Worm (Caenorhabditis elegans) whole organism, L1 larva: ENCODE data around the gene aptf-4.

Experiments
- C16A3.4 ChIP-seq: fragments of 150-350 bp; optimal IDR thresholded peaks from 2 replicates; lab custom pipeline; 2014; ENCODE audit warnings: missing biosample characterization, missing genetic modification characterization
- F16B12.6 ChIP-seq: fragments of 150-350 bp; optimal IDR thresholded peaks from 2 replicates; lab custom pipeline; 2014; ENCODE audit warnings: missing biosample characterization, missing genetic modification characterization
- Y116A8C.19 ChIP-seq: sonication (generic microtip); optimal IDR thresholded peaks from 2 replicates; lab custom pipeline; 2016; ENCODE audit warnings: missing compliant biosample characterization, missing genetic modification characterization, borderline replicate concordance
- alr-1 ChIP-seq: fragments of 200-800 bp; sonication (Bioruptor generic); optimal IDR thresholded peaks from 2 replicates; lab custom pipeline; 2018; ENCODE audit warnings: borderline replicate concordance, mild to moderate bottlenecking, missing genetic modification characterization, missing compliant biosample characterization
- aly-2 ChIP-seq: fragments of 150-350 bp; optimal IDR thresholded peaks from 2 replicates; lab custom pipeline; 2014; ENCODE audit warnings: missing biosample characterization, missing genetic modification characterization
- ama-1 ChIP-seq: fragments of 150-350 bp; optimal IDR thresholded peaks from 2 replicates; lab custom pipeline; 2014
- blmp-1 ChIP-seq: fragments of 150-350 bp; optimal IDR thresholded peaks from 2 replicates; lab custom pipeline; 2014; ENCODE audit warnings: missing biosample characterization, missing genetic modification characterization
- ceh-82 ChIP-seq, 3 experiments: fragments of 150-350 bp in 1 of 3; sonication (generic microtip) in 2 of 3; optimal IDR thresholded peaks; 2 replicates each; lab custom pipeline; 2014 to 2017; ENCODE audit warnings: missing biosample characterization in 3 of 3, missing genetic modification characterization in 3 of 3
- dpl-1 ChIP-seq, 3 experiments: fragments of 150-350 bp in 2 of 3; sonication (generic microtip) in 1 of 3; optimal IDR thresholded peaks; 2 replicates each; lab custom pipeline; 2014 to 2017; ENCODE audit warnings: missing biosample characterization in 3 of 3, missing genetic modification characterization in 3 of 3, missing genetic modification reagents in 3 of 3
- dsc-1 ChIP-seq: sonication (generic microtip); optimal IDR thresholded peaks from 2 replicates; lab custom pipeline; 2016; ENCODE audit warnings: mild to moderate bottlenecking, missing genetic modification characterization, missing compliant biosample characterization
- efl-1 ChIP-seq, 4 experiments: fragments of 150-350 bp; optimal IDR thresholded peaks in 3 of 4; peaks in 1 of 4; 1 replicate in 1 of 4; 2 replicates in 3 of 4; lab custom pipeline; 2014; ENCODE audit warnings: missing biosample characterization in 2 of 4, missing genetic modification characterization in 2 of 4, missing genetic modification reagents in 2 of 4
- egl-27 ChIP-seq, 2 experiments: fragments of 150-350 bp in 1 of 2; sonication (generic microtip); optimal IDR thresholded peaks; 3 replicates each; lab custom pipeline; 2017 to 2018; ENCODE audit warnings: missing biosample characterization in 2 of 2, missing genetic modification characterization in 2 of 2, missing genetic modification reagents in 2 of 2
- elt-2 ChIP-seq: sonication (generic microtip); optimal IDR thresholded peaks from 2 replicates; lab custom pipeline; 2016; ENCODE audit warnings: missing genetic modification characterization, mild to moderate bottlenecking, inconsistent platforms, missing compliant biosample characterization, missing genetic modification reagents
- elt-3 ChIP-seq, 6 experiments: fragments of 150-350 bp in 1 of 6; sonication (generic microtip); optimal IDR thresholded peaks; 2 replicates each; lab custom pipeline; 2017 to 2018; ENCODE audit warnings: missing biosample characterization in 6 of 6, missing genetic modification characterization in 6 of 6, inconsistent platforms in 1 of 6
- ets-5 ChIP-seq: fragments of 200-800 bp; sonication (Bioruptor generic); IDR thresholded peaks from 2 replicates; pipeline ENCODE4 v1.3.6; 2022; ENCODE audit warnings: missing genetic modification characterization, missing compliant biosample characterization
- fkh-10 ChIP-seq: sonication (generic microtip); optimal IDR thresholded peaks from 2 replicates; lab custom pipeline; 2017; ENCODE audit warnings: missing biosample characterization, missing genetic modification reagents, missing genetic modification characterization
- fkh-4 ChIP-seq: sonication (generic microtip); optimal IDR thresholded peaks from 2 replicates; lab custom pipeline; 2016; ENCODE audit warnings: missing compliant biosample characterization, missing genetic modification characterization, borderline replicate concordance
- fos-1 ChIP-seq: fragments of 150-350 bp; optimal IDR thresholded peaks from 2 replicates; lab custom pipeline; 2014; ENCODE audit warnings: missing biosample characterization, missing genetic modification characterization
- hlh-4 ChIP-seq: sonication (generic microtip); optimal IDR thresholded peaks from 2 replicates; lab custom pipeline; 2016; ENCODE audit warnings: mild to moderate bottlenecking, missing genetic modification characterization, missing compliant biosample characterization
- hpl-2 ChIP-seq: fragments of 150-350 bp; optimal IDR thresholded peaks from 2 replicates; lab custom pipeline; 2014; ENCODE audit warnings: missing biosample characterization, missing genetic modification reagents, missing genetic modification characterization
- isw-1 ChIP-seq: fragments of 200-800 bp; sonication (Bioruptor generic); IDR thresholded peaks from 2 replicates; pipeline ENCODE4 v1.3.6; 2022; ENCODE audit warnings: missing genetic modification characterization, missing compliant biosample characterization
- lin-13 ChIP-seq: fragments of 150-350 bp; optimal IDR thresholded peaks from 2 replicates; lab custom pipeline; 2014; ENCODE audit warnings: missing biosample characterization, missing genetic modification reagents, missing genetic modification characterization
- lin-14 ChIP-seq: fragments of 200-800 bp; sonication (Bioruptor generic); optimal IDR thresholded peaks from 2 replicates; lab custom pipeline; 2018; ENCODE audit warnings: mild to moderate bottlenecking, missing genetic modification characterization, moderate library complexity, missing compliant biosample characterization
- lin-15B ChIP-seq: fragments of 150-350 bp; sonication (generic microtip); optimal IDR thresholded peaks from 3 replicates; lab custom pipeline; 2014; ENCODE audit warnings: missing biosample characterization, missing genetic modification characterization
- lin-35 ChIP-seq, 2 experiments: fragments of 150-350 bp; optimal IDR thresholded peaks; 2 replicates each; lab custom pipeline; 2014; ENCODE audit warnings: missing biosample characterization in 2 of 2, missing genetic modification characterization in 2 of 2, missing genetic modification reagents in 2 of 2
- lsy-2 ChIP-seq, 2 experiments: fragments of 150-350 bp; optimal IDR thresholded peaks; 2 replicates each; lab custom pipeline; 2014; ENCODE audit warnings: missing biosample characterization in 2 of 2, missing genetic modification characterization in 2 of 2
- mab-9 ChIP-seq: fragments of 200-800 bp; sonication (Bioruptor generic); IDR thresholded peaks from 2 replicates; pipeline ENCODE4 v1.3.6; 2022; ENCODE audit warnings: missing genetic modification reagents, missing genetic modification characterization, missing compliant biosample characterization
- mef-2 ChIP-seq: fragments of 150-350 bp; optimal IDR thresholded peaks from 2 replicates; lab custom pipeline; 2014; ENCODE audit warnings: missing biosample characterization, missing genetic modification characterization
- mep-1 ChIP-seq: fragments of 150-350 bp; optimal IDR thresholded peaks from 2 replicates; lab custom pipeline; 2014; ENCODE audit warnings: missing biosample characterization, missing genetic modification characterization
- nhr-11 ChIP-seq: fragments of 150-350 bp; optimal IDR thresholded peaks from 2 replicates; lab custom pipeline; 2014; ENCODE audit warnings: missing biosample characterization, missing genetic modification characterization
- nhr-12 ChIP-seq: sonication (generic microtip); optimal IDR thresholded peaks from 2 replicates; lab custom pipeline; 2017; ENCODE audit warnings: missing biosample characterization, missing genetic modification characterization
- nhr-71 ChIP-seq: sonication (generic microtip); optimal IDR thresholded peaks from 2 replicates; lab custom pipeline; 2016; ENCODE audit warnings: mild to moderate bottlenecking, missing genetic modification characterization, moderate library complexity, missing compliant biosample characterization
- nhr-77 ChIP-seq: fragments of 150-350 bp; optimal IDR thresholded peaks from 2 replicates; lab custom pipeline; 2014; ENCODE audit warnings: missing biosample characterization, missing genetic modification characterization
- nhr-85 ChIP-seq: sonication (generic microtip); peaks from one replicate; lab custom pipeline; 2016; ENCODE audit warnings: missing genetic modification characterization, inconsistent platforms, missing compliant biosample characterization
- nhr-90 ChIP-seq: sonication (generic microtip); optimal IDR thresholded peaks from 2 replicates; lab custom pipeline; 2016; ENCODE audit warnings: mild to moderate bottlenecking, missing genetic modification characterization, missing compliant biosample characterization; ENCODE audit not compliant: poor library complexity
- skn-1 ChIP-seq: fragments of 150-350 bp; optimal IDR thresholded peaks from 2 replicates; lab custom pipeline; 2014; ENCODE audit warnings: missing biosample characterization, missing genetic modification characterization
- snpc-4 ChIP-seq: fragments of 150-350 bp; optimal IDR thresholded peaks from 2 replicates; lab custom pipeline; 2014; ENCODE audit warnings: missing biosample characterization, missing genetic modification characterization
- snu-23 ChIP-seq: sonication (generic microtip); optimal IDR thresholded peaks from 2 replicates; lab custom pipeline; 2016; ENCODE audit warnings: missing genetic modification characterization, missing compliant biosample characterization
- sox-4 ChIP-seq: sonication (generic microtip); optimal IDR thresholded peaks from 2 replicates; lab custom pipeline; 2016; ENCODE audit warnings: missing genetic modification characterization, missing compliant biosample characterization
- sup-37 ChIP-seq: fragments of 200-800 bp; sonication (Bioruptor generic); optimal IDR thresholded peaks from 2 replicates; lab custom pipeline; 2018; ENCODE audit warnings: mild to moderate bottlenecking, missing genetic modification characterization, missing compliant biosample characterization
- tbx-2 ChIP-seq: sonication (generic microtip); optimal IDR thresholded peaks from 2 replicates; lab custom pipeline; 2016; ENCODE audit warnings: missing genetic modification characterization, missing compliant biosample characterization
- tlp-1 ChIP-seq: fragments of 150-350 bp; optimal IDR thresholded peaks from 2 replicates; lab custom pipeline; 2014; ENCODE audit warnings: missing biosample characterization, missing genetic modification characterization
- unc-130 ChIP-seq: fragments of 150-350 bp; optimal IDR thresholded peaks from 2 replicates; lab custom pipeline; 2017; ENCODE audit warnings: missing biosample characterization, missing genetic modification characterization, inconsistent platforms
- unc-30 ChIP-seq: sonication (generic microtip); optimal IDR thresholded peaks from 2 replicates; lab custom pipeline; 2017; ENCODE audit warnings: missing biosample characterization, missing genetic modification characterization
- unc-86 ChIP-seq: sonication (generic microtip); optimal IDR thresholded peaks from 2 replicates; lab custom pipeline; 2016; ENCODE audit warnings: missing genetic modification characterization, missing compliant biosample characterization
- xbp-1 ChIP-seq: sonication (generic microtip); optimal IDR thresholded peaks from 2 replicates; lab custom pipeline; 2016; ENCODE audit warnings: missing genetic modification characterization, missing compliant biosample characterization
- zag-1 ChIP-seq: fragments of 150-350 bp; optimal IDR thresholded peaks from 2 replicates; lab custom pipeline; 2014; ENCODE audit warnings: missing biosample characterization, missing genetic modification characterization
- ztf-4 ChIP-seq: fragments of 150-350 bp; optimal IDR thresholded peaks from 2 replicates; lab custom pipeline; 2014; ENCODE audit warnings: missing biosample characterization, missing genetic modification characterization

aptf-4 gene

DNA sequence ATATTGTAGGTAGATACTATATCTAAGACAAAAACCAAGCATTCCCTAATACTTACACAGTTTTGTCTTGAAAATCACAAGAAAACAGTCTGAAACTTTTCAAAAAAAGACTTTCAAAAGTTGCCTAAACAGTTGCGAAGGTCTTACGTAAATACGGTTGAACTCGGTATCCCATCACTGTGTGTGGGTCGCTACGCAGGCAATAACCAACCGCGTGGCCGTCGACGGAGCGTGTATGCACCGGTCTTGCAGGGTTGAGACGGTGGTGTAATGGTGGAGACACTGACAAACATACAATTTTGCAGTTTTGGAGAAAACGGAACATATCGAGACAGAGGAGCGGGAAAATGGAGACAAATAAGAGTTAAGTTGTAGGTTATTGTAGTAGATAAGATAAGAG, 29.6 kb upstream of the aptf-4 start, which contains the start of gene iff-2 (continued):
- TF ChIP-seq unc-130 (tag; lab: Kevin White, UChicago) (peak; percentile 99), isw-1 (GFP tag; lab: Robert Waterston, UW) (peak; percentile 99), efl-1 (optimal IDR thresholded peaks at IDR 0.05; lab: Kevin White, UChicago) (peak; percentile 98), efl-1 (GFP tag; optimal IDR thresholded peaks at IDR 0.05 in 1 of 2; lab: Kevin White, UChicago) (peak; percentile 91 to 100), lin-14 (GFP tag; lab: Kevin White, UChicago) (peak; percentile 100), mef-2 (peak; percentile 97), fkh-4 (tag; lab: Kevin White, UChicago) (peak; percentile 71), hpl-2 (GFP tag; lab: Kevin White, UChicago) (peak; percentile 99), aly-2 (peak; percentile 93), Y116A8C.19 (tag; lab: Kevin White, UChicago) (no peak), dsc-1 (tag; lab: Kevin White, UChicago) (peak; percentile 99), ceh-82 (tag; optimal IDR thresholded peaks at IDR 0.05; lab: Kevin White, UChicago) (peak; percentile 99), alr-1 (no peak), C16A3.4 (tag; lab: Kevin White, UChicago) (peak; percentile 100), sup-37 (GFP tag; lab: Kevin White, UChicago) (peak; percentile 94), elt-2 (tag; lab: Kevin White, UChicago) (peak; percentile 94), fkh-10 (peak; percentile 99), ztf-4 (peak; percentile 99), mab-9 (peak; percentile 92), snpc-4 (tag; lab: Kevin White, UChicago) (peak; percentile 90), egl-27 (tag; optimal IDR thresholded peaks at IDR 0.05; lab: Kevin White, UChicago) (peak; percentile 90 to 96), elt-3 (tag; optimal IDR thresholded peaks at IDR 0.05; lab: Kevin White, UChicago) (peak; percentile 100), ets-5 (GFP tag; lab: Robert Waterston, UW) (0 out of 2 replicates have a peak, but pooled peaks have one; percentile 14), nhr-12 (no peak), nhr-77 (tag; lab: Kevin White, UChicago) (peak; percentile 100), sox-4 (tag; lab: Kevin White, UChicago) (peak; percentile 95), unc-30 (no peak), tlp-1 (no peak), mep-1 (tag; lab: Kevin White, UChicago) (peak; percentile 99), lin-15B (tag; lab: Kevin White, UChicago) (peak; percentile 100), hlh-4 (tag; lab: Kevin White, UChicago) (no peak), zag-1 (tag; lab: Kevin White, UChicago) (peak; percentile 69)

DNA sequence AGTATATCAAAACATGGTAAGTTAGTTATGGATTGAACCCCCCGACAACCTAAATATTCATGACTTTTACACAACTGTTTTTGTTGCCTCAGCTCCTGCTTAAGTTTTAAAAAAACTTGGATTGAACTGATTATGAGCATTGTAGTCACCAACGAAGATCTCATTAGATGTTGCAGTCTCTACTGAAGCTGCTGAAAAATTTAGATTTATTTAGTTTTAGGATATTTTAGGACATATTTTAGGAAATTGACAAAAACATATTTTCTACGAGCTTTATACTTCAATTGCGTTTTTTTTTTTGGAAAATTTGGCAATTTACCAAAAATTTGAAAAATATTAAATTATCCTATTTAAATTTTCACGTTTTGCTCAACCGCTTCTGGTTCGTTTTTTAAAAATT, 28.8 kb upstream of the aptf-4 start, which contains the start of gene F54C9.14:
Gene F54C9.14, plus strand, starts transcription at position 301 of the 400 bp plus-strand sequence.
- TF ChIP-seq nhr-90 (tag; lab: Kevin White, UChicago) (no peak), nhr-85 (tag; lab: Kevin White, UChicago) (peak; percentile 25)

DNA sequence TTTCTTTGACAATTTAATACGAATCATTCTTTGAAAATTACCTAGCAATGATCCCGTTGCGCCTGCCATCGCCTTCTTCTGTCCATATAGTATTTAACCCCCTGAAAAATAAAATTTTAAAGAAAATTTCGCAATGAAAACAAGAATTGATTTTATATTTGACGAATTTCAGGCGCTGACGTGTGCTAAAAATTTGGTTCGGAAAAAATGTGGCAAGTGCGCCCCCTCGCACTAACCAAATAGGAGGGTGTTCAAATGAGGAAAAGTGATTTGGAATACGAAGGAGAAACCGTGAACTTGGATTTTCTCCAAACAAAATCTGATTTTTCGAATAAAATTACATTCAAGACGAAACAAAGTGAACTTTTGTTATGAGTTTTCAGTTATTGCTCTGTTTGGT, 24.7 kb upstream of the aptf-4 start, which contains the start of gene stc-1:
Gene stc-1, minus strand, starts transcription at position 101 of the 400 bp plus-strand sequence.
- TF ChIP-seq xbp-1 (tag; lab: Kevin White, UChicago): peak; percentile 78
- TF ChIP-seq fos-1 (tag; lab: Kevin White, UChicago): no peak
- peak; percentile 6 to 69 for TF ChIP-seq lsy-2 (tag; optimal IDR thresholded peaks at IDR 0.05; lab: Kevin White, UChicago)
- TF ChIP-seq nhr-71 (tag; lab: Kevin White, UChicago): peak; percentile 29
- TF ChIP-seq F16B12.6 (tag; lab: Kevin White, UChicago): peak; percentile 26
- peak; percentile 30 for TF ChIP-seq skn-1 (tag; lab: Kevin White, UChicago)
- TF ChIP-seq blmp-1 (tag; lab: Kevin White, UChicago): peak; percentile 34
- no peak for TF ChIP-seq tbx-2 (tag; lab: Kevin White, UChicago)
- TF ChIP-seq ama-1: peak; percentile 23
- peak in 1 of 2 experiments; percentile 82 for TF ChIP-seq efl-1 (optimal IDR thresholded peaks at IDR 0.05; lab: Kevin White, UChicago)
- peak; percentile 86 to 98 for TF ChIP-seq efl-1 (GFP tag; optimal IDR thresholded peaks at IDR 0.05 in 1 of 2; lab: Kevin White, UChicago)
- TF ChIP-seq dpl-1 (GFP tag; optimal IDR thresholded peaks at IDR 0.05; lab: Kevin White, UChicago): peak; percentile 65 to 86 (median 79)
- TF ChIP-seq lin-35 (GFP tag; optimal IDR thresholded peaks at IDR 0.05; lab: Kevin White, UChicago): peak; percentile 67 to 94
- TF ChIP-seq nhr-11: no peak
- TF ChIP-seq hlh-4 (tag; lab: Kevin White, UChicago): no peak
- peak; percentile 35 for TF ChIP-seq nhr-85 (tag; lab: Kevin White, UChicago)
- TF ChIP-seq elt-2 (tag; lab: Kevin White, UChicago): peak; percentile 30
- peak; percentile 18 for TF ChIP-seq snu-23
- TF ChIP-seq nhr-90 (tag; lab: Kevin White, UChicago): peak; percentile 7
- TF ChIP-seq unc-86: no peak
- peak; percentile 27 for TF ChIP-seq lin-13 (GFP tag; lab: Kevin White, UChicago)
